Worm (Caenorhabditis elegans): ENCODE data around the gene chil-23.
"Not testable (repeated sequence)": the region's sequence is repeated elsewhere in the genome, so short reads cannot be mapped to it uniquely, and the experiment has no call there.

The chil-23 gene

DNA sequence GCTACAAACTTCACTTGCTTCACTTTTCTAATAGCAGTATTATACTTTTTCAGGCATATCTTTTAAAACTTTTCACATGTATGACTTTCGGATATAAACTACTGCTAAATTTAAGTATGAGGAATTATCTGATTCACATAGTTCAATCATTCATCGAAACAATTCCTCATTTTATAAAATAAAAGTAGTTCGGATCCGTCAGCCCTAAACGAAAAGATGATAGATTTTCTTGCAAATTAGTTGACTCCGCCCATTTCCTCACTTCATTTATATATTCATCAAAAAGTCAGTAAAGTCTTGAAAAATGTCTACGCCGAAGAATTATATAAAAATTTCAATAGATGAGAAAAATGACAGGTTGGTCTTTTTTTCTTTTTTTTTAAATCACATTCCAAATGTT is 9.2 kb upstream of the chil-23 start, which contains the start of gene chil-27:
Gene chil-27 (plus strand): TSS at position 301 of the 400 bp plus-strand sequence.
- TF ChIP-seq ama-1 (optimal IDR thresholded peaks at IDR 0.05): no peak
- no peak for TF ChIP-seq F13H6.1 (tag; optimal IDR thresholded peaks at IDR 0.05)
- no peak for TF ChIP-seq tbx-2 (tag; optimal IDR thresholded peaks at IDR 0.05)
- TF ChIP-seq sox-4 (tag; optimal IDR thresholded peaks at IDR 0.05): no peak
- TF ChIP-seq unc-3 (GFP tag; conservative IDR thresholded peaks at IDR 0.05): no peak
- TF ChIP-seq unc-3 (tag; optimal IDR thresholded peaks at IDR 0.05): no peak
- TF ChIP-seq C38D4.7 (GFP tag; optimal IDR thresholded peaks at IDR 0.05): no peak
- no peak for TF ChIP-seq hlh-13 (GFP tag; optimal IDR thresholded peaks at IDR 0.05)
- no peak for TF ChIP-seq hlh-30 (tag; optimal IDR thresholded peaks at IDR 0.05; ENCODE audit: insufficient read depth)
- no peak for TF ChIP-seq ceh-48 (tag; optimal IDR thresholded peaks at IDR 0.05)
- TF ChIP-seq ceh-19 (GFP tag; optimal IDR thresholded peaks at IDR 0.05): no peak

DNA sequence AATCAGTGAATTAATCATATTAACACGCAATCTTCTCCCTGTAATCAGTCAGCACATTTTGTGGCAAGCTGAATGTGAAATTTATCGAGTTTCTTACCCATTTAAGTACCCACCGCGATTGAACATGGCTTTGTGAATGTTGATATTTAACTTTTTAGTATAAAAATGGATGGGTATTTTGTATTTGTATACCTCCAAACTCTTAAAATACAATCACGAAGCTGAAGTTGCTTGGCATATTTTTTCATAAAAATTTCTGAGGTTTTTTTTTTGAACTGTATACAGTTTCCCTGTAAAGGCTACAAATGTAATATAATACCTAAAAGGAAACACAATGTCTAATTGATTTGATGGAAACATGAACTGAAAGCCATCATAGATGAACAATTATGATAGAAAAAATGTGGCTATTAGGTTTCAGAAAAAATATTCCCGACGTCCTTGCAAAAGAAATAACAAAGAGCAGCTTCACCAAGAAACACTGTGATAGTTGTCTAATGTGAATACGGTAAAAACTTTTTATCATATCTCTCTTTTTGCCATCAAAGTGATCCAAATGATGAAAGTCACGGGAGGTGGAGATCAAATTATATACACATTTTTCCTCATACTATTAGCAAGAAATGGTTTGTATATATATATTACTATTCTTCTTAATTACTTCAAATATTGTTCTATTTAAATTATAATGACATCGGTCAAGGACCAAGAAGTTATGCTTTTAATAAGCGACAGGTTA is 6.1 kb upstream of the chil-23 start, which contains the start of the genes chil-25 and chil-26:
Gene chil-25 (minus strand): TSS at position 101 of the 739 bp plus-strand sequence.
Gene chil-26 (plus strand): TSS at position 689 of the 739 bp plus-strand sequence.
- TF ChIP-seq ceh-19 (GFP tag; optimal IDR thresholded peaks at IDR 0.05): no peak
- no peak for TF ChIP-seq unc-3 (GFP tag; conservative IDR thresholded peaks at IDR 0.05)
- no peak for TF ChIP-seq unc-3 (tag; optimal IDR thresholded peaks at IDR 0.05)
- no peak for TF ChIP-seq ceh-31 (tag; optimal IDR thresholded peaks at IDR 0.05)
- TF ChIP-seq pros-1 (tag; optimal IDR thresholded peaks at IDR 0.05): no peak
- TF ChIP-seq ceh-45 (GFP tag; IDR thresholded peaks at IDR 0.05): no peak
- no peak for TF ChIP-seq pax-1 (tag; optimal IDR thresholded peaks at IDR 0.05)

DNA sequence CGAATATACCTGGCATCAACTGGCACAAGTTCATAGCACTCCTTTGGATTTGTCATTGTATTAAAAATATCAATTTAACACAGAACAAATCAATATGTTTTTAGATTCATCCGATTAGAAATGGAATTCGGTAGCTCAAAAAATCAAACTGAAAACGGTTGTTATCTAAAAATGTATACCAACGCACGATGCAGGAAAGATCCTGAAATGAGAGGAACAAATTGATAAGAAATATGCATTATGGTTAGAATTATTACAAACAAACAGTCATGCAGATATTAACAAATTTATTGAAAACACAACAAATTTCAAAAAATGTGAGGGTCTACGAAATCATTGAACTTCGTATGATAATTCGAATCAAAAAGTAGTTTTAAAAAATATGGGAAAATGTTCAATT is 1.6 kb upstream of the chil-23 start, which contains the start of gene T19H5.6:
Gene T19H5.6 (minus strand): TSS at position 195 of the 400 bp plus-strand sequence.
- no peak for TF ChIP-seq ztf-16 (tag; optimal IDR thresholded peaks at IDR 0.05)
- TF ChIP-seq elt-2 (tag; optimal IDR thresholded peaks at IDR 0.05): peak; percentile 4

DNA sequence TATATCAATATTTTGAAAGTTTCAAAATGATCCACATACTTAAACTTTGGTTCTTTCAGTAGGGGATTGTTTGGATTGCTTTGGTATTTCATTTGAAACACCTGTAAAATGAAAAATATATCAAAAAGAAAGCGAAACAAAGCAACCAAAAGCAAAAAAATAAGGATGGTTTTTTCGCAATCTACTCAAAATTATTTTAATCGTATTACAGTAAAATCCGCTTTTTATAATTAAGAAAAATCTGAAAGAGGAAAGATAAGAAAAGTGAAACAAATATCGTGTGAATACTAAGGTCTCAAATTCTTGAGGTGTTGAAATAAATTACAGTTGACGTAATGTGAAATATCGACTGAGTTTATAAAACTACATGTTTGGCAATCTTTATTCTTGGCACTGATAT is 2.3 kb downstream of the chil-23 start, which contains the start of gene chil-22:
Gene chil-22 (minus strand): TSS at position 101 of the 400 bp plus-strand sequence.
- TF ChIP-seq ceh-34 (tag; optimal IDR thresholded peaks at IDR 0.05) (no peak), ceh-45 (GFP tag; IDR thresholded peaks at IDR 0.05) (no peak), nhr-11 (tag; optimal IDR thresholded peaks at IDR 0.05) (no peak), dmd-4 (tag; optimal IDR thresholded peaks at IDR 0.05; ENCODE audit: borderline replicate concordance) (no peak), tbx-7 (tag; optimal IDR thresholded peaks at IDR 0.05) (no peak), hlh-13 (GFP tag; optimal IDR thresholded peaks at IDR 0.05) (no peak), ceh-22 (tag; optimal IDR thresholded peaks at IDR 0.05) (no peak), K09A11.1 (tag; optimal IDR thresholded peaks at IDR 0.05; ENCODE audit: insufficient read depth) (no peak)

DNA sequence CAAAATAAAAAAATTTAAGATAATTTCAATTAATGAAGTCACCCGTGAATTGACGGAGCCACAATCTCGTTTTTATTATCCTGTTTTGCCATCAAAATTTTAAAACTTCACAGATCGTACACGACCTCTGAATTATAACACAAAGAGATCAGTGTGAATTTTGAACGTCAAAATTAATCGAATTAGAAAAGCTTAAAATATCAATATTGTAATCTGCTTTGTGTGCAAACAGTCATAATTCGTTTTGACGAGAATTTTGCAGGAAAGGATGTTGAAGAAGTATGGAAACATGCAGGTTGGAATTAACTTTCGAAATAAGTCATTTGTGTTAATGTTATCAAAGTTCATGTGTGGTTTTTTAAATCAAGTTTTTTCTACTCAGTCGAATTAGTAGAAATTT is 6.5 kb downstream of the chil-23 start, which contains the start of gene chil-21:
Gene chil-21 (minus strand): TSS at position 101 of the 400 bp plus-strand sequence.
- not testable (repeated sequence) for TF ChIP-seq sdc-2 (tag; optimal IDR thresholded peaks at IDR 0.05); K09A11.1 (tag; optimal IDR thresholded peaks at IDR 0.05; ENCODE audit: insufficient read depth); unc-86 (tag; optimal IDR thresholded peaks at IDR 0.05)

DNA sequence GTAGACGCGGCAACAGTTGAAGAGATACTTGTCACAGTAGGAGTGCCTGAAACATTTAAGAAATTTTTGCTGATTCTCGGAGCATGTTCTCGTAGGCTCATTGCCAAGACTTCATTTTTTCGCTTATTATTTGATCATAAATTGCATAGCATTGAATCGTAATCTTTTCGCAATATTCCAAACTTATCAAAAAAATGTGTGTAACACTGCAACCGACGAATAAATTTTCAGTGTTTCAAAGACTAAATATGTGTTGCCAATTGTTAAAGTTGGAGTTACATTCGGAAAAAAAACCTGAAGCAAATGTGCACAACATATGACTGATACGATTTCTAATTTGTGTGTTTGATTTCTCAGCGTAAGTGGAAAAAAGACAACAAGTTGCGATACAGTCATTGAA is 8.9 kb downstream of the chil-23 start, which contains the start of gene R09D1.14:
Gene R09D1.14 (minus strand): TSS at position 101 of the 400 bp plus-strand sequence.
- TF ChIP-seq ceh-24 (tag; optimal IDR thresholded peaks at IDR 0.05); ama-1 (optimal IDR thresholded peaks at IDR 0.05); tbx-7 (tag; optimal IDR thresholded peaks at IDR 0.05): not testable (repeated sequence)

DNA sequence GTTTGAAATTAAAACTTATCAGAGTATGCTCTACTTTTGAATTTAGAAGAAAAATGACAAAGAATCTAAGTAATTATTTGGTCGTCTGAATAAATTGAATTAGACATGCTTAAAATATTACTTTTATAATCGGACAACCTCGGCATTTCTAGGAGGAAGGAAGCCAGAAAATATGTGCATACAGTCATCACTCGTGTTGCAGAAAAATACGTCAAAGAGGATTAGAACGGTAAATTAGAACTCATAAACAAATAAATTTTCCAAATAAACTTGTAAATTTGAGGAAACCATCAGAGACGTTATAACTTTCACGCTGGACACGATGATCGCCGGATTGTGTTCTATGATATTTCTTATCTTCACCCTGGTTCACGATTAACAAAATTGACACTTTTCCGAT is 14.1 kb downstream of the chil-23 start, which contains the start of gene chil-19:
Gene chil-19 (minus strand): TSS at position 101 of the 400 bp plus-strand sequence.
- TF ChIP-seq ceh-22 (tag; optimal IDR thresholded peaks at IDR 0.05): no peak
- TF ChIP-seq K02D7.2 (tag; optimal IDR thresholded peaks at IDR 0.05): no peak
